Worm (Caenorhabditis elegans) whole organism, L1 larva: Measurements from ENCODE around the gene ham-3.

Experiments used
- C04F5.9 ChIP-seq: sonication (generic microtip); optimal IDR thresholded peaks from 2 replicates; lab custom pipeline; 2016; ENCODE audit warnings: missing genetic modification characterization, missing compliant biosample characterization
- F16B12.6 ChIP-seq: fragments of 150-350 bp; optimal IDR thresholded peaks from 2 replicates; lab custom pipeline; 2014; ENCODE audit warnings: missing biosample characterization, missing genetic modification characterization
- aha-1 ChIP-seq: fragments of 150-350 bp; optimal IDR thresholded peaks from 2 replicates; lab custom pipeline; 2014; ENCODE audit warnings: missing biosample characterization, missing genetic modification characterization
- alr-1 ChIP-seq: fragments of 200-800 bp; sonication (Bioruptor generic); optimal IDR thresholded peaks from 2 replicates; lab custom pipeline; 2018; ENCODE audit warnings: borderline replicate concordance, mild to moderate bottlenecking, missing genetic modification characterization, missing compliant biosample characterization
- blmp-1 ChIP-seq: fragments of 150-350 bp; optimal IDR thresholded peaks from 2 replicates; lab custom pipeline; 2014; ENCODE audit warnings: missing biosample characterization, missing genetic modification characterization
- ceh-82 ChIP-seq, 3 experiments: fragments of 150-350 bp in 1 of 3; sonication (generic microtip) in 2 of 3; optimal IDR thresholded peaks; 2 replicates each; lab custom pipeline; 2014 to 2017; ENCODE audit warnings: missing biosample characterization in 3 of 3, missing genetic modification characterization in 3 of 3
- dsc-1 ChIP-seq: sonication (generic microtip); optimal IDR thresholded peaks from 2 replicates; lab custom pipeline; 2016; ENCODE audit warnings: mild to moderate bottlenecking, missing genetic modification characterization, missing compliant biosample characterization
- elt-2 ChIP-seq: sonication (generic microtip); optimal IDR thresholded peaks from 2 replicates; lab custom pipeline; 2016; ENCODE audit warnings: missing genetic modification characterization, mild to moderate bottlenecking, inconsistent platforms, missing compliant biosample characterization, missing genetic modification reagents
- elt-3 ChIP-seq, 6 experiments: fragments of 150-350 bp in 1 of 6; sonication (generic microtip); optimal IDR thresholded peaks; 2 replicates each; lab custom pipeline; 2017 to 2018; ENCODE audit warnings: missing biosample characterization in 6 of 6, missing genetic modification characterization in 6 of 6, inconsistent platforms in 1 of 6
- ets-5 ChIP-seq: fragments of 200-800 bp; sonication (Bioruptor generic); IDR thresholded peaks from 2 replicates; pipeline ENCODE4 v1.3.6; 2022; ENCODE audit warnings: missing genetic modification characterization, missing compliant biosample characterization
- fkh-8 ChIP-seq: sonication (generic microtip); optimal IDR thresholded peaks from 2 replicates; lab custom pipeline; 2016; ENCODE audit warnings: mild to moderate bottlenecking, missing genetic modification characterization, missing compliant biosample characterization
- hlh-17 ChIP-seq: fragments of 200-800 bp; sonication (Bioruptor generic); optimal IDR thresholded peaks from 2 replicates; lab custom pipeline; 2018; ENCODE audit warnings: missing genetic modification characterization, mild to moderate bottlenecking, missing compliant biosample characterization, moderate library complexity, borderline replicate concordance
- hlh-4 ChIP-seq: sonication (generic microtip); optimal IDR thresholded peaks from 2 replicates; lab custom pipeline; 2016; ENCODE audit warnings: mild to moderate bottlenecking, missing genetic modification characterization, missing compliant biosample characterization
- isw-1 ChIP-seq: fragments of 200-800 bp; sonication (Bioruptor generic); IDR thresholded peaks from 2 replicates; pipeline ENCODE4 v1.3.6; 2022; ENCODE audit warnings: missing genetic modification characterization, missing compliant biosample characterization
- mab-9 ChIP-seq: fragments of 200-800 bp; sonication (Bioruptor generic); IDR thresholded peaks from 2 replicates; pipeline ENCODE4 v1.3.6; 2022; ENCODE audit warnings: missing genetic modification reagents, missing genetic modification characterization, missing compliant biosample characterization
- mep-1 ChIP-seq: fragments of 150-350 bp; optimal IDR thresholded peaks from 2 replicates; lab custom pipeline; 2014; ENCODE audit warnings: missing biosample characterization, missing genetic modification characterization
- nhr-11 ChIP-seq: fragments of 150-350 bp; optimal IDR thresholded peaks from 2 replicates; lab custom pipeline; 2014; ENCODE audit warnings: missing biosample characterization, missing genetic modification characterization
- nhr-12 ChIP-seq: sonication (generic microtip); optimal IDR thresholded peaks from 2 replicates; lab custom pipeline; 2017; ENCODE audit warnings: missing biosample characterization, missing genetic modification characterization
- nhr-20 ChIP-seq: sonication (generic microtip); optimal IDR thresholded peaks from 2 replicates; lab custom pipeline; 2016; ENCODE audit warnings: mild to moderate bottlenecking, missing genetic modification characterization, missing compliant biosample characterization
- nhr-90 ChIP-seq: sonication (generic microtip); optimal IDR thresholded peaks from 2 replicates; lab custom pipeline; 2016; ENCODE audit warnings: mild to moderate bottlenecking, missing genetic modification characterization, missing compliant biosample characterization; ENCODE audit not compliant: poor library complexity
- sox-4 ChIP-seq: sonication (generic microtip); optimal IDR thresholded peaks from 2 replicates; lab custom pipeline; 2016; ENCODE audit warnings: missing genetic modification characterization, missing compliant biosample characterization
- sptf-1 ChIP-seq: fragments of 150-350 bp; optimal IDR thresholded peaks from 2 replicates; lab custom pipeline; 2014; ENCODE audit warnings: missing biosample characterization, missing genetic modification characterization
- tbx-2 ChIP-seq: sonication (generic microtip); optimal IDR thresholded peaks from 2 replicates; lab custom pipeline; 2016; ENCODE audit warnings: missing genetic modification characterization, missing compliant biosample characterization
- unc-130 ChIP-seq: fragments of 150-350 bp; optimal IDR thresholded peaks from 2 replicates; lab custom pipeline; 2017; ENCODE audit warnings: missing biosample characterization, missing genetic modification characterization, inconsistent platforms
- unc-98 ChIP-seq: fragments of 200-800 bp; sonication (Bioruptor generic); IDR thresholded peaks from 2 replicates; pipeline ENCODE4 v1.3.6; 2022; ENCODE audit warnings: missing genetic modification characterization, missing compliant biosample characterization
- ztf-11 ChIP-seq, 2 experiments: sonication (generic microtip); optimal IDR thresholded peaks; 2 replicates each; lab custom pipeline; 2016 to 2017; ENCODE audit warnings: missing genetic modification characterization in 2 of 2, missing biosample characterization in 1 of 2, missing compliant biosample characterization in 1 of 2

Gene ham-3

DNA sequence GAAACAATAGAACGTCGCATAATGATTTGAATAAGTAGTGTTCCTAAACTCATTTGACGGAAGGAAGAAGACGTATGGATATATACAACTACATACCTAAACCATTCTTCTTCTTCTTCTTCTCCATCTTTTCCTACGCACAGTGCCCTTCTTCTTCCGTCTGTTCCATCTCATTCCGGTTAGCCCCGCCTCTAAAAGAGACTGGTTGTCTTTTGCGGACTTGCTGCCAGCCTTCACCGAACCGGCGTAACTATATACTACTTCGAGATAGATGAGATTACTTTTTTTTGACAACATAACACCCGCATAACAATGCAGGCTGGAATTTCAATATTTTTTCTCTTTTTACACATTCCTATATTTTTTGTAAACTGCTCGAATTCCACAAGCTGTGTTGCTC is 39.8 kb downstream of the ham-3 start, which contains the start of the genes K08E5.5 and mua-3:
Gene K08E5.5 (minus strand): TSS at position 101 of the 400 bp plus-strand sequence.
Gene mua-3 (plus strand): TSS at position 313 of the 400 bp plus-strand sequence.
- TF ChIP-seq dsc-1 (no peak), isw-1 (no peak), sox-4 (tag; lab: Kevin White, UChicago) (no peak), nhr-12 (tag; lab: Kevin White, UChicago) (no peak), nhr-20 (tag; lab: Kevin White, UChicago) (no peak), nhr-11 (tag; lab: Kevin White, UChicago) (no peak), hlh-17 (GFP tag; lab: Kevin White, UChicago) (no peak), F16B12.6 (no peak), elt-2 (tag; lab: Kevin White, UChicago) (no peak), unc-98 (GFP tag; lab: Robert Waterston, UW) (no peak), sptf-1 (tag; lab: Kevin White, UChicago) (no peak), mab-9 (GFP tag; lab: Robert Waterston, UW) (no peak), C04F5.9 (no peak), blmp-1 (tag; lab: Kevin White, UChicago) (no peak), ets-5 (GFP tag; lab: Robert Waterston, UW) (no peak), unc-130 (tag; lab: Kevin White, UChicago) (no peak), hlh-4 (tag; lab: Kevin White, UChicago) (no peak), nhr-90 (tag; lab: Kevin White, UChicago) (no peak), ztf-11 (tag; optimal IDR thresholded peaks at IDR 0.05; lab: Kevin White, UChicago) (no peak), ceh-82 (tag; optimal IDR thresholded peaks at IDR 0.05; lab: Kevin White, UChicago) (no peak)
- TF ChIP-seq, all 84 proteins: peak for 0

DNA sequence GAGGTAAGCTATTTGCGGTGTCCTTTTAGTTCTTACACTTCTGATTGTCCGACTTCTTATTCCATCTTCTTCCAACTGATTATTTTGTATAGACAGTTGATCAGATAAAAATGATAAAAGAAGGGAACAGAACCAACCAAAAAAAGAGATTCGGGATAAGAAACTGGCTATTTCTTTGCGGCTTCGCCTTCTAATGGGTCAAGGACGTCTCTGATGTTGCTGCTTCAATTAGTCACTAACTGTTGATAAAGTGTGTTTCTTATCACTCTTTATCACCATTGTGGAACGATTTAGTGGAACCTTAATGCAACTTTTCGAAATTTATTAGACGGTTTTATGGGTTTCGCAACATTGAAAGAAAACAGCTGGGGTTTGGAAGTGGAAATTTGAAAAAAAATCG is 49.7 kb downstream of the ham-3 start:
- no peak for TF ChIP-seq fkh-8 (tag; lab: Kevin White, UChicago)
- no peak for TF ChIP-seq aha-1 (tag; lab: Kevin White, UChicago)
- TF ChIP-seq mep-1 (tag; lab: Kevin White, UChicago) = no peak
- peak in 2 of 6 experiments; percentile 25 to 71 for TF ChIP-seq elt-3 (tag; optimal IDR thresholded peaks at IDR 0.05; lab: Kevin White, UChicago)
- TF ChIP-seq tbx-2 = no peak
- no peak for TF ChIP-seq alr-1
- peak; percentile 65 for TF ChIP-seq blmp-1 (tag; lab: Kevin White, UChicago)
